Worm (Caenorhabditis elegans): ENCODE measurements around the gene F02D10.6.

DNA sequence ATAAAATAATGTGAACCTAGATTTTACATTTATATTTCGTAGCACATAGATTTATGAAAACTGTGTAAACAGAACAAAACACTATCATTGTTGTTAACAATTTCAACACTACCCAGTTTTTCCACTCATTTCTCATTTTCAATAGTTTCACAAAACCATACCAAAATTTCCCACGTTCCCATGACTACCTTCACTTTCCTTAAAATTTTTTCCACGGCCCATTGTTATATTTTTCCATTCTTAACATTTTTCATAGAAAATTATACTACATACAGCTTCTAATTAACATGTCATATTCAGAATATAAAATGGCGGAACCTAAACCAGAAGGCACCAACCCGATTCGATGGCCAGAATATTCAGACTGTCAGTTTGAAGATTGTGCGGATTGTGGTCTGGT lies 49.7 kb downstream of the F02D10.6 start, which contains the start of gene F02C12.1:
- no peak for TF ChIP-seq ama-1 (optimal IDR thresholded peaks at IDR 0.05)
- no peak for TF ChIP-seq ets-7 (tag; optimal IDR thresholded peaks at IDR 0.05)
- no peak for TF ChIP-seq pes-1 (GFP tag; IDR thresholded peaks at IDR 0.05)
- no peak for TF ChIP-seq scrt-1 (GFP tag; IDR thresholded peaks at IDR 0.05)

Measured in whole organism, early embryonic.